Worm (Caenorhabditis elegans) whole organism, dauer: ENCODE data around the gene R04B3.1.

Experiments
- unc-62 ChIP-seq: sonication (generic microtip); optimal IDR thresholded peaks from 2 replicates; lab custom pipeline; 2017; ENCODE audit warnings: missing biosample characterization, missing genetic modification reagents, missing genetic modification characterization

R04B3.1 gene

DNA sequence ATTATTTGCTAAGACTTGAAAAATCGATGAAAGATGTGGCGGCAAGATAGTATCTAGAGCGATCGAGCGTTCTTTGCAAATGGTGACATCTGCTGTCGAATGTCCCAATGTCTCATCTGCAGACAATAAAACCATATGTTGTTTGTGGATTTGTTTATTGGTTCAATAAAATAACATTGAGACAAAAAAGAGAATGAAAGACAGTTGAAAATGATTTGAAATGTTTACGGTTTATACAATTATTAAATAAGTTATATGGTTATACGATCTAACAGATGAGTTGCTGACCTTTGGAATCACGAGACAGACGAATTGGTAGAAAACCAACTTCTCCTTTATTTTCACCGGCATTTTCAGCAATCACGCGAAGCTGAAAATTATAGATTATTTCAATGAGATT, 2.4 kb upstream of the R04B3.1 start, which contains the start of gene R04B3.2:
Gene R04B3.2 (minus strand): TSS at position 101 of the 400 bp plus-strand sequence.
- TF ChIP-seq unc-62 (GFP tag; lab: Kevin White, UChicago) = no peak

DNA sequence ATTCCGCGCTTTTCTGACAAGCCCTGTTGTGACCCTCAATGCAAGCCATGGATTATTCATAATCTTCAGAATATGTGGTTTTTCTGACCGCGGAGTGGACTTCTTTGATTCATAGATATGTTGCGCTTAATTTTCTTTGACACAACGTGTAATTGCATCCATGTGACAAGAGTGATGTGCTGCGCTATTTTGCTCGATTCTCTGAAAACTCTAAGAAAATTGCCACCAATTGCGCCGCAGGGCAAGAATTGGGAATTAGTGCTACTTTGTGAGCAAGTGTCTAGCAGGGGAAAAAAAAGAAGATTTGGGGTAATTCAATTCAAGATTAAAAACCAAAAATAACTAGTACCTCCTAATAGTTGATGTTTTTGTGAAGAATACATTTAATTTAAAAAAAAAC, 7.1 kb downstream of the R04B3.1 start:
- TF ChIP-seq unc-62 (GFP tag; lab: Kevin White, UChicago) = no peak

DNA sequence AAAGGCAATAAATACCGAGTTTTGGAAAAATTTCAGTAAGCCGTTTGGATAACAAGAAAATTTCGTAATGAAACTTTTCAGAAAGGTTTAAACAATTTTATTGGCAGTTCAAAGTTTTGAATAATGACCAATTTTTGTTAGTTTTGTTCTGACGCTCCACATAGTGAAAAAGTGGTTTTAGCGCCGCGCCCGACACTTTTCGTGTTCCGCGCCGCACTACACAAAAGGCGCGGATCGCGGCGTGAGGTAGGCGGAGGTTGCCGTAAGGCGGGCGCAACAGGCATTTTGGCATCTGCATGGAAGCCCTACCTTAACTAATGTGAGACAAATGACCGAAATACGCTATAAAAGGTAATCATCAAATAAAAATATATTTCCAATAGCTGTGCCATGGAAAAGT, 9.5 kb downstream of the R04B3.1 start:
- TF ChIP-seq unc-62 (GFP tag; lab: Kevin White, UChicago) = no peak

DNA sequence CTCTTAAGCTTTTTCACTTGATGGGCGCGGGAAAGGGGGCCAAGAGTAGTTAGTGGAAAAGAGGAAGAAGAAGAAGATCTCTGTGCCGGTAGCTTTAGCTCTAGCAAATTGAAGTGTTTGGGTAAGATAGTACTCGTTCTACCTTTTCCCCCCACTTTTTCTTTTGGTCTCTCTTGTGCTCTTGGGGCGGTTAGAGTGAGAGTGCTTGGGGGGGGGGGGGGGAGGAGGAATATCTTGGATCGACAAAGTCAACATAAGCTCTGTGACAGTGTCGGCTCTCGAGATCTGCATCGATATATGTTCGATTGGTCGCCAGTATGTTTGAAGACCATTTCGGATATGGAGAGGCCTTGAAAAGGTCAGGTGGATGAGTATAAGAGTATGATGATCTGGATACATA, 11.4 kb downstream of the R04B3.1 start, which contains the start of gene fox-1:
Gene fox-1 (minus strand): TSS at position 101 of the 400 bp plus-strand sequence.
- TF ChIP-seq unc-62 (GFP tag; lab: Kevin White, UChicago) = no peak

DNA sequence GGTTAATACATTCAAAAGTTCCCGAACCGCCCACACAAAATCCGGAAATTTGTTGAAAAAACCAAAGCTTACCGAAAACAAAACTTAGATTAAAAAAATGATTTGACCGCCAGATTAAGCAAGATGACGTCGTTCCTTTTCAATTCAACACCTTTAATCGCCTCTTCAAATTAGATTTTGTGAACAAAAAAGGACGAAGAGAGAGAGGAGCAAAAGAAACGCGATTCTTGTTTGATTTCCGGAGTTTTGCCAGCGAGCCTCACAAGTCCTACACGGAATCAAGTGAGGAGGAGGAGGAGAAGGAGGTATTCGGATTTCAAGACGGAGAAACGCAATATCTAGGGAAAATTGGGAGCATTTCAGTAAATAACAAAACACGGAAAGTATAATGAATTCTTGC, 13.7 kb downstream of the R04B3.1 start:
- no peak for TF ChIP-seq unc-62 (GFP tag; lab: Kevin White, UChicago)

DNA sequence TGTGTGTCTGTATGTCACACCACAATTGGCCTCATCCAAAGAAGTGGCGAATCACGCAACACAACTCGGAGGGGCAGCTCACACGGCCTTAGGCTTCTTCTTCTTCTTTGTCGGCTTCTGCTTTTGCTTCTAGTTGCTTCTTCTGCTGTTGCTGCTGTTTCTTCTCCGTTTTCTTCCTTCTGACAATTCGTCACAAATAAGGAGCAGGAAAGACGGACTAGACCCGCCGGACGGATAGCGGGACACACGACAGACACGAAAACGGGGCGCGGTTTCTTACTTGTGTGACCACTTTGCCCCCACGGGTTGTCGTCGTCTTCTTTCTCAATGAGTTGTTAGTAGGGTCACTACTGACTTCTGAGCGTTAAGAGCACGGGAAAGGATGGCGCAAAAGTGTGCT, 15.1 kb downstream of the R04B3.1 start:
- TF ChIP-seq unc-62 (GFP tag; lab: Kevin White, UChicago) = no peak

DNA sequence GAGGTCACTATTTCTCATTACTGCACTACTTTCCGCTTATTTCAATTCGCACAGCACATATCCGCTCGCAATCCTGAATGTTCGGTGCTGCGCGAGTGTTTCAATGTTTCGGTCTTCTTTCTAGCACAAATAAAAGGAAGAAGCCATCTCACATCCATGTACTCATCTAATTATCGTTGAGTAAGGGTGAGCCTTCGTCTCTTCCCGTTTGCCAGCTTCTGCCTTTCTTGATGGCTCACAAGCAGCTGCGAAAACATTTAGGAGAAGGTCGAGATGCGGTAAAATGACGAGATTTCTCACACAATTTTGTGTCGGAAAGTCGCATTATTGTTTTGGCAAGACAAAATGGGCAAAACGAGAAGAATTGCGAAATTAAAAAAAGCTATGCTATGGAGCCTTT, 16.3 kb downstream of the R04B3.1 start:
- TF ChIP-seq unc-62 (GFP tag; lab: Kevin White, UChicago) = no peak

DNA sequence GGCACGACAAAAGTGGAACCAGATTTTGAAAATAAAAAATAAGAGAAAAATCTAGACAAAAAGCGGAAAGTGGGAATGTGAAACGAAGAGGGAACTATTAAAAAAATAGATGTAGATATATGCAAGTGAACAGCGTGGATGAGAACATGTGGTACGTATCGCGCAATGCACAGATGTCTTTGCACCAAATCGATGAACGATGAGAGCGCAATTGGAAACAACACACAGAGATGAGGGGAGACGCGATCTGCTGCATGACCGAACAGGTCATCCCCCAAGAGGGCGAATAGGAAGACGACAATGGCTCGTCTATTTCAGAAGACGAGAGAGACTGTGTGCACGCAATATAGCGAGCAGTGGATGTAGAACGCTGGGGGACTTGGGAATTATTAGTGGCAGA, 18.5 kb downstream of the R04B3.1 start:
- no peak for TF ChIP-seq unc-62 (GFP tag; lab: Kevin White, UChicago)

DNA sequence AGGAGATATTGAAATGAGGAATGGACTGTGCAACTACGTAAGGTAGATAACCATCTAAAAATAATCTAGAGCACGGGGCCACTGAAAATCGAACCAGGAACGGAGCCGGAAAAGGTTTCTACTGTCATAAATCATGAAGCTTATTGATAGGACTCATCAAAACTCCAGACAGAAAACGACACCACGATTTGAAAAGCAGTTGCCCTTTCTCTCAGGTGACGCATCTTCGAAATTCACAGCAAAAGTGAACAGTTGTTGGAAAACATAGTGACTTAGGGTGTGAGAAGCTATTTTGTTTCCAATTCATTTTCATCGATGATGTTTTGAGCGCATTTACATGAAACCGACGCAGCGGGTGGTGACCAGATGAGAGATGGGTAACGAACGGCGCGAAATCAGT, 18.9 kb downstream of the R04B3.1 start:
- no peak for TF ChIP-seq unc-62 (GFP tag; lab: Kevin White, UChicago)

DNA sequence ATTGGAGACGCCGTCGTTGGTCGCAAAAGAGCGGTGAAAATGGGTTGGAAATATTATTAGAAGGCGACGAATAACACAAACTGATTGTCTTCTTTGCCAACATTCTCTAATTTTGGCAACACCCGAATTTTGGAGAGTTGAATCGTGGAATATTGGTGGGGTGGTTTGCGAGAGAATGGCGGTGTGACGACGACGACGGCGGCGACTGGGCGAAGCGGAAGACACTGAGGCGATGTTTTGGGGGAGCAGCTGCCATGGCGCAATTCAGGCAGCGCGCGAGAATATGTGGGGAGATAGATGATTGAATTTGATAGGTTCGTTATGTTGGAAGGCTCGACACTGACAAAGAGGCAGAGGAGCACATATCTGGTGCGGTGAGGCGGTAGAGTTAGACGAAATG, 20.2 kb downstream of the R04B3.1 start:
- no peak for TF ChIP-seq unc-62 (GFP tag; lab: Kevin White, UChicago)

DNA sequence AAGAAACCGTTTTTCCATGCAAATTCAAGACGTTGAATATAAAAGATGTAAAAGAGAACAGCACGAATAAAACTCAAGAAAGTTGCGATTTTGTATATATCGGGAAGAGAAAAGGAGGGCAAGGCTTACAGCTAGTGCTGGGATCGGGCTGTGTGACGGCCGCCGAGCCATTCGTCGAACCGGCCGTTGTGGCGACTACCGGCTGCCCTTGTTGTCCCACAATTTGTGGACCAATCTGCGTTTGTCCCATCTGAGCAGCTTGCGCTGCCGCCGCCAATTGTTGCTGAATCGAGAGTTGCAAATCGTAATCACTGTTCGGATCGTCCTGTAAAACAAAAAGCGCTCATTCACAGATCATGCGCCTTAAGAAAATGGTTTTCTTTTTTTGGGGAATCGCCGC, 24.0 kb downstream of the R04B3.1 start:
- no peak for TF ChIP-seq unc-62 (GFP tag; lab: Kevin White, UChicago)

DNA sequence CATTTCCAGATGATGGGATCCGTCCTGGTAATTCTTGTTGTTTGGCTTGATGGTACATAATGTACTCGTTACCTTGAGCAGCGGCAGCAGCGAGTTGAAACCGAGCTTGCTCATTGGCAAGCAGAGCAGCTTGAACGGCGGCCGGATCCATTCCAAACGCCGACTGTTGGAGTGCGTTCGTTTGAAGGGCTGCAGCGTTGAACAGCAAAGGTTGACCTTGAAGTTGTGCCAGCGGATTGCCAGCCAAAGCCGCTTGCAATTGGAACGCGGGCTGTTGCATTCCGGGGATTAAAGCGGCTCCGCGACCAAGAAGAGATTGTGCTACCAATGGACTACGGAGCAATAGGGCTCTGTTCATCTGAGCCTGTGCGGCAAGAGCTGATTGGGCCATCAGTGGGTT, 25.0 kb downstream of the R04B3.1 start:
- TF ChIP-seq unc-62 (GFP tag; lab: Kevin White, UChicago) = no peak

DNA sequence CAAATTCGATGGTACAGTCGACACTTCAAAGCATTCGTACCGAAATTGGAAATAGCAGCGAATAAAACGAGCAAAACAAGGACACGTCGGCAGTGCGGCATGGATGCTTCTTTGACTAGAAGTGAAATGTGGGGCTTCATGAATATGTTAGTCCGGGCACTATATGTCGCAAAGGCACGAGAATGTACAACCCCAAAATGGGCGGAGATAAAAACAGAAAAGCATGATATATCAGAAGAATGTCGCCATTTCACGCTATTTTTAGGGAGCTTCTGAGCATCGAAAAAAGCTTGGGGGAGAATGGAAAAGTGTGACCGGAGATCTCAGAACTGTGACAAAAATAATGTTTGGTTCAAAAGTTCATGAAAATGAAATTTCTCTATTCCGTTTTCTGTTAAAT, 27.9 kb downstream of the R04B3.1 start, which contains the start of gene T07D1.3:
Gene T07D1.3 (minus strand): TSS at position 101 of the 400 bp plus-strand sequence.
- no peak for TF ChIP-seq unc-62 (GFP tag; lab: Kevin White, UChicago)

DNA sequence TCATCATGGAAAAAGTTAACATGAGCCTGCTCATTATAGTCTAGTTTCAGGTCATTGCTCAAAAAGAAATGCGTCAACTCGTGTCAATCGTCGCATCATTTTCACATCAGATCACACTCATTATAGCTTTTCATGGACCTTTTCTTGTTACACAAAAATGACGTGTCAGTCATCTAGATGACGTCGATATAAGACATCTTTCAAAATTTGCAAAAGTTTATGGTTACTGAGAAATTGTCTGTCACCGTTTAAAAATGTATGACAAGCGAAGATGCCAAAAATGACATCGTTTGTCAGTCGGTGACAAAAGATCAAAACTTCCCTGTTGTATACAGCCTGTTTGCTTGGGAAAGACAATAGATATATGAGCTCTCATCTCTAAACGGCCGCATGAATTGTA, 30.0 kb downstream of the R04B3.1 start:
- TF ChIP-seq unc-62 (GFP tag; lab: Kevin White, UChicago) = no peak

DNA sequence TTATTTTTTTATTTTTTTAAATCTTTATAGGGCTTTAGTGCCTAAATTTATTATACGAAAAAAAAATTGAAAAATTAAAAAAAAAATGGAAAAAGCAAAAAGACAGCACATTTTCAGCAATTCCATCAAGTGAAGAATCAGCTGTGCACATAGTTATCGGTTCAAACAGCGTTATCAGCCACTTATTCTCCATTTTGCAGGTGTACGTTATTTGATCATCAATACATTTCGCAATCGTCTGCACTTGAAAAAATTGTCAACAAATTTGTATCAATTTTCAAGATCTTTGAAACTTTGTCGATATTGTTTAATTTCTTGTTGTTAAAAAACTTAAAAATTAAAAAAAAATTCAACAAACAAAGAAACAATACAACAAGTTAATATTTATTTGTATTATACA, 31.5 kb downstream of the R04B3.1 start:
- TF ChIP-seq unc-62 (GFP tag; lab: Kevin White, UChicago) = no peak

DNA sequence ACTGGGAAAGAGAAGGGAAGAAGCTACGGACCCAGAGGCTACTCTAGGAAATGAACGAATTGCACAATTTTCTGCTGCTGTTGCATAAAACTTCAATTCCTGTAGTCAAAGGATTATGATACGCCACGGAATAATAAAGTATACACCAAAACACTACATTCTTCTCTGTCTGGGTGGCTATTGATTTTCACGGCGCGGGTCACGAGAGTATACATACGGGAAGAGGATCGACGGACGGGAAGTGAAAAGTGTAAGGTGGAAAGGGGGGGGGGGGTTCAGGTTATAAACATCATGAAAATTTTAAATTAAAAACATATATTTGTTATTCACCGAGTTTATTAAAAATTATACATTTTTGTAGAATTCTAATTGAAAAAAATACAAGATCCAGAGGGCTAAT, 31.9 kb downstream of the R04B3.1 start:
- no peak for TF ChIP-seq unc-62 (GFP tag; lab: Kevin White, UChicago)

DNA sequence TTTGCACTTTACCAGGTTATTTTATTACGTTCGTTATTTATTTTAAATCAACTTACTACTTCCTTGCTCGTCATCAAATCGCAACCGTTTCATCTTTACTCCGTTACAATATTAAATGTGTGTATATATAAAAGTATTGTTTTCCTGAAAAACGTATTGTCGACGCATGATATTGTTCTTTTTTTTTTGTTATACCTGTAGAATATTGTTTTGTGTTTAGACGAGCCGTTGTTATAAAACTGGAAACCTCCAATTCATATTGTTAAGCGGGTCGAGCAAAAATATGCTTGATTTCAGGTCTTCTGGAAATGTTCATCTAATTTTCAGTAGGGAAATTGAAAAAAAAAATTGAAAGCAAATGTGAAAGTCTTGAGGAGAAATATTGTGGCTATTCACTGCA, 32.3 kb downstream of the R04B3.1 start, which contains the start of gene gid-2:
Gene gid-2 (minus strand): TSS at position 101 of the 400 bp plus-strand sequence.
- TF ChIP-seq unc-62 (GFP tag; lab: Kevin White, UChicago) = no peak

DNA sequence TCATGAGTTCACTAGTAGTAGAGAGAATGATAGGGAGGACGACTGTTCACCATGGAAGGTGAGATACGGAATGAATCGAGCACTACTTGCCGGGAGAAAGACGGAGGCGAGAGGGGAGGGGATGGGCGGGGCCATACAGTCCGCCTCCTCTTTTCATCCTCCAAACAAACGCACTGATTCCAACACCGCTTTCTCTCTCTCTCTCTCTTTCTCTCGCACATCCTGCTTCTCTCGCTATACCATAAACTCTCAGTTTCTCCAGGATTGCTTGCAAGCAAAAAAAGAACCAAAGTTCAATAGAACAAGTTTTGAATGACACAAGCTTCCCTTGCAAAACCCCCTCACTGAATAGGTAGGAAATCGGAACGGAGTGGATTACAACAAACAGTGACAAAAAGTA, 35.9 kb downstream of the R04B3.1 start:
- TF ChIP-seq unc-62 (GFP tag; lab: Kevin White, UChicago) = no peak
